Worm (Caenorhabditis elegans) whole organism, early embryonic: ENCODE results near the gene gcy-34.

Experiments
- ama-1 ChIP-seq: fragments of 150-350 bp; optimal IDR thresholded peaks from 2 replicates; lab custom pipeline; 2014
- ceh-36 ChIP-seq: sonication (generic microtip); optimal IDR thresholded peaks from 2 replicates; lab custom pipeline; 2016; ENCODE audit warnings: missing genetic modification characterization, inconsistent platforms, missing compliant biosample characterization
- ets-7 ChIP-seq: sonication (generic microtip); optimal IDR thresholded peaks from 2 replicates; lab custom pipeline; 2016; ENCODE audit warnings: missing genotype, missing genetic modification characterization, missing compliant biosample characterization
- tbx-11 ChIP-seq: fragments of 200-800 bp; sonication (Bioruptor generic); IDR thresholded peaks from 2 replicates; pipeline ENCODE4 v1.3.6; 2022; ENCODE audit warnings: missing genetic modification characterization, missing compliant biosample characterization

ce11 chrV:13372821-13373220 is 12.9 kb downstream of the gcy-34 start:
- no peak for TF ChIP-seq tbx-11 (GFP tag; lab: Robert Waterston, UW)
- TF ChIP-seq ama-1 (lab: Kevin White, UChicago), result no peak
- TF ChIP-seq ceh-36 (tag; lab: Kevin White, UChicago), result no peak
- no peak for TF ChIP-seq ets-7 (tag; lab: Kevin White, UChicago)
